Fruit fly (Drosophila melanogaster) whole organism, embryonic: ENCODE results near the gene CG18577.
A peak's percentile ranks its signal among the peaks of the same experiment; 100 is the strongest.

Source experiments
- Atf-2 ChIP-seq: fragments of 200-800 bp; sonication (Bioruptor generic); optimal IDR thresholded peaks from 2 replicates; lab custom pipeline; 2016; ENCODE audit warnings: missing biosample characterization, missing genetic modification characterization
- Atf3 ChIP-seq: fragments of 200-800 bp; sonication (Bioruptor generic); optimal IDR thresholded peaks from 3 replicates; lab custom pipeline; 2016; ENCODE audit warnings: missing biosample characterization, missing genetic modification characterization
- BtbVII ChIP-seq: fragments of 200-800 bp; sonication (Bioruptor generic); optimal IDR thresholded peaks from 3 replicates; lab custom pipeline; 2017; ENCODE audit warnings: missing biosample characterization, mild to moderate bottlenecking, missing genetic modification characterization
- CG10654 ChIP-seq: fragments of 200-800 bp; sonication (Bioruptor generic); optimal IDR thresholded peaks from 2 replicates; lab custom pipeline; 2016; ENCODE audit warnings: missing biosample characterization, missing genetic modification characterization
- CG11247 ChIP-seq: fragments of 200-800 bp; sonication (Bioruptor generic); IDR thresholded peaks from 2 replicates; pipeline ENCODE4 v1.3.6; 2022; ENCODE audit warnings: missing biosample characterization, missing genetic modification characterization
- CG11398 ChIP-seq: fragments of 200-800 bp; sonication (Bioruptor generic); optimal IDR thresholded peaks from 2 replicates; lab custom pipeline; 2016; ENCODE audit warnings: missing biosample characterization, missing genetic modification characterization
- CG11456 ChIP-seq: fragments of 200-800 bp; sonication (Bioruptor generic); IDR thresholded peaks from 3 replicates; pipeline ENCODE4 v1.3.6; 2022; ENCODE audit warnings: missing biosample characterization, missing genetic modification characterization
- CG12155 ChIP-seq: fragments of 200-800 bp; sonication (Bioruptor generic); optimal IDR thresholded peaks from 3 replicates; lab custom pipeline; 2016; ENCODE audit warnings: missing biosample characterization, missing genetic modification characterization
- CG12236 ChIP-seq: fragments of 200-800 bp; sonication (Bioruptor generic); optimal IDR thresholded peaks from 2 replicates; lab custom pipeline; 2016; ENCODE audit warnings: missing biosample characterization, missing genetic modification characterization
- CG13424 ChIP-seq: fragments of 200-800 bp; sonication (Bioruptor generic); optimal IDR thresholded peaks from 2 replicates; lab custom pipeline; 2019; ENCODE audit warnings: missing biosample characterization, mild to moderate bottlenecking, missing genetic modification characterization, moderate library complexity
- CG14050 ChIP-seq: fragments of 200-800 bp; sonication (Bioruptor generic); IDR thresholded peaks from 3 replicates; pipeline ENCODE4 v1.3.6; 2022; ENCODE audit warnings: missing biosample characterization, missing genetic modification characterization
- CG14710 ChIP-seq: fragments of 200-800 bp; sonication (Bioruptor generic); optimal IDR thresholded peaks from 3 replicates; lab custom pipeline; 2019; ENCODE audit warnings: missing biosample characterization, mild to moderate bottlenecking, missing genetic modification characterization, moderate library complexity
- CG1647 ChIP-seq: fragments of 200-800 bp; sonication (Bioruptor generic); optimal IDR thresholded peaks from 3 replicates; lab custom pipeline; 2016; ENCODE audit warnings: missing biosample characterization, missing genetic modification characterization
- CG16813 ChIP-seq: fragments of 200-800 bp; sonication (Bioruptor generic); IDR thresholded peaks from 3 replicates; pipeline ENCODE4 v1.3.6; 2022; ENCODE audit warnings: missing biosample characterization, missing genetic modification characterization; ENCODE audit not compliant: partially characterized antibody
- CG17328 ChIP-seq: fragments of 200-800 bp; sonication (Bioruptor generic); IDR thresholded peaks from 2 replicates; pipeline ENCODE4 v1.3.6; 2022; ENCODE audit warnings: missing biosample characterization, missing genetic modification characterization
- CG18599 ChIP-seq: fragments of 200-800 bp; sonication (Bioruptor generic); optimal IDR thresholded peaks from 3 replicates; lab custom pipeline; 2017; ENCODE audit warnings: missing biosample characterization, missing genetic modification characterization, mild to moderate bottlenecking, moderate library complexity, missing genetic modification reagents
- CG18619 ChIP-seq: fragments of 200-800 bp; sonication (Bioruptor generic); optimal IDR thresholded peaks from 3 replicates; lab custom pipeline; 2017; ENCODE audit warnings: missing biosample characterization, mild to moderate bottlenecking, missing genetic modification characterization
- CG2120 ChIP-seq: fragments of 200-800 bp; sonication (Bioruptor generic); optimal IDR thresholded peaks from 3 replicates; lab custom pipeline; 2016; ENCODE audit warnings: missing biosample characterization, missing genetic modification characterization
- CG30403 ChIP-seq: fragments of 200-800 bp; sonication (Bioruptor generic); optimal IDR thresholded peaks from 3 replicates; lab custom pipeline; 2016; ENCODE audit warnings: missing biosample characterization, missing genetic modification characterization
- CG32767 ChIP-seq: fragments of 200-800 bp; sonication (Bioruptor generic); IDR thresholded peaks from 2 replicates; pipeline ENCODE4 v1.3.6; 2022; ENCODE audit warnings: missing biosample characterization, missing genetic modification characterization
- CG33213 ChIP-seq: fragments of 200-800 bp; sonication (Bioruptor generic); optimal IDR thresholded peaks from 3 replicates; lab custom pipeline; 2016; ENCODE audit warnings: missing biosample characterization, missing genetic modification characterization
- CG4730 ChIP-seq: fragments of 200-800 bp; sonication (Bioruptor generic); IDR thresholded peaks from 2 replicates; pipeline ENCODE4 v1.3.6; 2022; ENCODE audit warnings: missing biosample characterization, missing genetic modification characterization
- CG8281 ChIP-seq: fragments of 200-800 bp; sonication (Bioruptor generic); optimal IDR thresholded peaks from 2 replicates; lab custom pipeline; 2018; ENCODE audit warnings: missing biosample characterization, mild to moderate bottlenecking, missing genetic modification characterization, moderate library complexity
- Camta ChIP-seq: fragments of 200-800 bp; sonication (Bioruptor generic); optimal IDR thresholded peaks from 2 replicates; lab custom pipeline; 2016; ENCODE audit warnings: missing biosample characterization, missing genetic modification characterization
- Dad ChIP-seq: fragments of 200-800 bp; sonication (Bioruptor generic); optimal IDR thresholded peaks from 3 replicates; lab custom pipeline; 2016; ENCODE audit warnings: missing biosample characterization, missing genetic modification characterization
- E2f2 ChIP-seq: fragments of 200-800 bp; sonication (Bioruptor generic); IDR thresholded peaks from 2 replicates; pipeline ENCODE4 v1.3.6; 2022; ENCODE audit warnings: missing biosample characterization, missing genetic modification characterization
- Elba2 ChIP-seq: fragments of 200-800 bp; sonication (Bioruptor generic); optimal IDR thresholded peaks from 3 replicates; lab custom pipeline; 2016; ENCODE audit warnings: missing biosample characterization, missing genetic modification characterization
- GATAe ChIP-seq: fragments of 200-800 bp; sonication (Bioruptor generic); conservative IDR thresholded peaks from 2 replicates; pipeline ENCODE4 v1.3.6; 2022; ENCODE audit warnings: missing biosample characterization, missing genetic modification characterization
- H2.0 ChIP-seq: fragments of 200-800 bp; sonication (Bioruptor generic); IDR thresholded peaks from 2 replicates; pipeline ENCODE4 v1.3.6; 2022; ENCODE audit warnings: missing biosample characterization, missing genetic modification characterization
- HLH3B ChIP-seq: fragments of 200-800 bp; sonication (Bioruptor generic); IDR thresholded peaks from 2 replicates; pipeline ENCODE4 v1.3.6; 2022; ENCODE audit warnings: missing biosample characterization, missing genetic modification characterization
- Hr78 ChIP-seq, 2 experiments: fragments of 200-800 bp in 1 of 2; fragments of >200 bp in 1 of 2; sonication (Bioruptor generic) in 1 of 2; optimal IDR thresholded peaks; 2 replicates each; lab custom pipeline; 2017 to 2019; ENCODE audit warnings: missing biosample characterization in 2 of 2, missing genetic modification characterization in 2 of 2, mild to moderate bottlenecking in 1 of 2, moderate library complexity in 1 of 2
- Kr ChIP-seq: fragments of 200-800 bp; sonication (Bioruptor generic); optimal IDR thresholded peaks from 2 replicates; lab custom pipeline; 2017; ENCODE audit warnings: missing biosample characterization, mild to moderate bottlenecking, missing genetic modification characterization
- NC2β ChIP-seq: fragments of 200-800 bp; sonication (Bioruptor generic); optimal IDR thresholded peaks from 2 replicates; lab custom pipeline; 2016; ENCODE audit warnings: missing biosample characterization, missing genetic modification characterization
- PHDP ChIP-seq: fragments of 200-800 bp; sonication (Bioruptor generic); optimal IDR thresholded peaks from 3 replicates; lab custom pipeline; 2018; ENCODE audit warnings: missing biosample characterization, mild to moderate bottlenecking, missing genetic modification characterization, moderate library complexity
- Six4 ChIP-seq: fragments of 200-800 bp; sonication (Bioruptor generic); optimal IDR thresholded peaks from 2 replicates; lab custom pipeline; 2016; ENCODE audit warnings: missing biosample characterization, missing genetic modification characterization
- Taf1 ChIP-seq: fragments of 200-800 bp; sonication (Bioruptor generic); IDR thresholded peaks from 2 replicates; pipeline ENCODE4 v1.3.6; 2022; ENCODE audit warnings: missing biosample characterization, missing genetic modification characterization
- abd-A ChIP-seq: fragments of 200-800 bp; sonication (Bioruptor generic); optimal IDR thresholded peaks from 3 replicates; lab custom pipeline; 2019; ENCODE audit warnings: missing biosample characterization, mild to moderate bottlenecking, missing genetic modification characterization, moderate library complexity
- ac ChIP-seq: fragments of 200-800 bp; sonication (Bioruptor generic); optimal IDR thresholded peaks from 3 replicates; lab custom pipeline; 2017; ENCODE audit warnings: missing biosample characterization, mild to moderate bottlenecking, missing genetic modification characterization
- ap ChIP-seq: fragments of 200-800 bp; sonication (Bioruptor generic); IDR thresholded peaks from 2 replicates; pipeline ENCODE4 v1.3.6; 2022; ENCODE audit warnings: missing biosample characterization, missing genetic modification characterization
- chm ChIP-seq: fragments of 200-800 bp; sonication (Bioruptor generic); IDR thresholded peaks from 2 replicates; pipeline ENCODE4 v1.3.6; 2022; ENCODE audit warnings: missing biosample characterization, missing genetic modification characterization
- danr ChIP-seq: fragments of 200-800 bp; sonication (Bioruptor generic); IDR thresholded peaks from 2 replicates; pipeline ENCODE4 v1.3.6; 2022; ENCODE audit warnings: missing biosample characterization, missing genetic modification characterization
- dm ChIP-seq: fragments of 200-800 bp; sonication (Bioruptor generic); optimal IDR thresholded peaks from 3 replicates; lab custom pipeline; 2016; ENCODE audit warnings: missing biosample characterization, missing genetic modification characterization
- lab ChIP-seq: fragments of 200-800 bp; sonication (Bioruptor generic); optimal IDR thresholded peaks from 3 replicates; lab custom pipeline; 2017; ENCODE audit warnings: missing biosample characterization, missing genetic modification characterization, mild to moderate bottlenecking, moderate library complexity, missing genetic modification reagents
- mirr ChIP-seq: fragments of 200-800 bp; sonication (Bioruptor generic); optimal IDR thresholded peaks from 3 replicates; lab custom pipeline; 2018; ENCODE audit warnings: missing biosample characterization, mild to moderate bottlenecking, missing genetic modification characterization
- nmo ChIP-seq: fragments of 200-800 bp; sonication (Bioruptor generic); optimal IDR thresholded peaks from 2 replicates; lab custom pipeline; 2018; ENCODE audit warnings: missing biosample characterization, mild to moderate bottlenecking, missing genetic modification characterization, moderate library complexity
- oc ChIP-seq: fragments of 200-800 bp; sonication (Bioruptor generic); optimal IDR thresholded peaks from 2 replicates; lab custom pipeline; 2018; ENCODE audit warnings: missing biosample characterization, mild to moderate bottlenecking, missing genetic modification characterization, moderate library complexity
- rib ChIP-seq: fragments of 200-800 bp; sonication (Bioruptor generic); IDR thresholded peaks from 2 replicates; pipeline ENCODE4 v1.3.6; 2022; ENCODE audit warnings: missing biosample characterization, missing genetic modification characterization
- schlank ChIP-seq: fragments of 200-800 bp; sonication (Bioruptor generic); optimal IDR thresholded peaks from 2 replicates; lab custom pipeline; 2018; ENCODE audit warnings: missing biosample characterization, mild to moderate bottlenecking, missing genetic modification characterization
- so ChIP-seq: fragments of 200-800 bp; sonication (Bioruptor generic); IDR thresholded peaks from 3 replicates; pipeline ENCODE4 v1.3.6; 2022; ENCODE audit warnings: missing biosample characterization, missing genetic modification characterization
- sug ChIP-seq: fragments of 200-800 bp; optimal IDR thresholded peaks from 2 replicates; lab custom pipeline; 2019; ENCODE audit warnings: missing biosample characterization, mild to moderate bottlenecking, missing genetic modification characterization, moderate library complexity
- tx ChIP-seq: fragments of 200-800 bp; sonication (Bioruptor generic); optimal IDR thresholded peaks from 2 replicates; lab custom pipeline; 2016; ENCODE audit warnings: missing biosample characterization, missing genetic modification characterization
- z ChIP-seq: fragments of 200-800 bp; sonication (Bioruptor generic); IDR thresholded peaks from 3 replicates; pipeline ENCODE4 v1.3.6; 2022; ENCODE audit warnings: missing biosample characterization, missing genetic modification characterization

The CG18577 gene

DNA sequence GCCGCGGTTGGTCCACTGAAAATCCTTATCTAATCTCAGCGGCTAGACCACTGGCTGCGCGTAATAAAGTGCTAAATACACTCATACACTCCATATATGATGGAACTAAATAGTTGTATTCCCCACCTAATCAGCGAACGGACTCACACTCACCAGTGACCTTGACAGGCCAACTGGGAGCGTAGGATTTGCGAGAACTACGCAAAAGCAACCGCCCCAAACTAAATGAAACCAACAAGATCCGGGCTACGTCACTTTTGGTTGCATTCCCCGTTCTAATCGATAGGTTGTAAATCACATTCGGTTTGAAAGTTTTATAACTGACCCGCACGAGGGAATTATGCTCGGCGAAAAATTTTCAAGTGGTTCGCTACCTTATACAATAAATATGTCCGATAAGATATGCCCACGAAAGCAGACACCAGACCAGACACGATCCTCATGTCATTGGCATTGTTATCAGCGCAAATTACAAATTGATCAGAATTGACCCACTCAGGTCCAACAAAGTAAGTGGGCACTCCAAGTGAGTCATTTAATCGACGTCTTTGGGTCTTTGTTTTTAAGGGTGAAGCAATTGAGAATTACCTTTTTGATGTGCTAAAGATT lies 3.4 kb downstream of the CG18577 start (continued):
- TF ChIP-seq CG30403 (GFP tag; lab: Kevin White, UChicago) (no peak), CG33213 (GFP tag; lab: Kevin White, UChicago) (no peak), CG11456 (GFP tag; lab: Robert Waterston, UW) (no peak), CG2120 (GFP tag; lab: Kevin White, UChicago) (no peak), ac (no peak), Dad (GFP tag; lab: Kevin White, UChicago) (no peak), E2f2 (GFP tag; lab: Robert Waterston, UW) (no peak), CG8281 (tag; lab: Kevin White, UChicago) (no peak), CG14050 (GFP tag; lab: Robert Waterston, UW) (no peak), CG14710 (tag; lab: Kevin White, UChicago) (no peak), abd-A (tag; lab: Kevin White, UChicago) (no peak), Atf3 (no peak), CG12155 (GFP tag; lab: Kevin White, UChicago) (no peak), so (GFP tag; lab: Robert Waterston, UW) (no peak), Elba2 (GFP tag; lab: Kevin White, UChicago) (no peak), CG1647 (no peak), CG11398 (GFP tag; lab: Kevin White, UChicago) (no peak), sug (tag; lab: Kevin White, UChicago) (peak; percentile 97), Taf1 (GFP tag; lab: Robert Waterston, UW) (no peak), BtbVII (GFP tag; lab: Kevin White, UChicago) (peak; percentile 32), CG18599 (GFP tag; lab: Kevin White, UChicago) (no peak), lab (GFP tag; lab: Kevin White, UChicago) (no peak), Camta (GFP tag; lab: Kevin White, UChicago) (no peak), nmo (GFP tag; lab: Kevin White, UChicago) (no peak), NC2β (no peak), Kr (GFP tag; lab: Kevin White, UChicago) (no peak), ap (GFP tag; lab: Robert Waterston, UW) (no peak), dm (GFP tag; lab: Kevin White, UChicago) (no peak), oc (tag; lab: Kevin White, UChicago) (no peak), CG10654 (GFP tag; lab: Kevin White, UChicago) (no peak), schlank (no peak), CG11247 (0 out of 2 replicates have a peak, but pooled peaks have one; percentile 29), Six4 (GFP tag; lab: Kevin White, UChicago) (no peak), GATAe (GFP tag; lab: Robert Waterston, UW) (peak; percentile 21; the same call in 1 of the 2 replicates), CG32767 (no peak), Atf-2 (GFP tag; lab: Kevin White, UChicago) (no peak), CG4730 (GFP tag; lab: Robert Waterston, UW) (no peak), PHDP (no peak), tx (GFP tag; lab: Kevin White, UChicago) (no peak), danr (GFP tag; lab: Robert Waterston, UW) (no peak), CG18619 (GFP tag; lab: Kevin White, UChicago) (no peak), Hr78 (GFP tag; optimal IDR thresholded peaks at IDR 0.05; lab: Kevin White, UChicago) (peak in 1 of 2 experiments; percentile 59), CG16813 (GFP tag; lab: Robert Waterston, UW) (no peak), chm (GFP tag; lab: Robert Waterston, UW) (no peak), CG17328 (GFP tag; lab: Robert Waterston, UW) (no peak), mirr (GFP tag; lab: Kevin White, UChicago) (peak; percentile 86), z (GFP tag; lab: Robert Waterston, UW) (no peak), HLH3B (GFP tag; lab: Robert Waterston, UW) (no peak), H2.0 (no peak), CG12236 (GFP tag; lab: Kevin White, UChicago) (no peak), CG13424 (tag; lab: Kevin White, UChicago) (no peak), rib (no peak)
